Fruit fly (Drosophila melanogaster): ENCODE results near the gene Mpi.

Gene Mpi

dm6 chr3R:9767620-9768592 is 8.5 kb downstream of the Mpi start, which contains the start of gene Naa80 (continued):
- TF ChIP-seq zen2 (GFP tag; IDR thresholded peaks at IDR 0.05; ENCODE audit: partially characterized antibody) (no peak), tin (GFP tag; optimal IDR thresholded peaks at IDR 0.05) (peak; percentile 71), CG15514 (GFP tag; optimal IDR thresholded peaks at IDR 0.05) (peak; percentile 83), B-H1 (GFP tag; IDR thresholded peaks at IDR 0.05) (no peak), lola (GFP tag; optimal IDR thresholded peaks at IDR 0.05) (no peak), ham (GFP tag; IDR thresholded peaks at IDR 0.05) (no peak), ci (GFP tag; IDR thresholded peaks at IDR 0.05) (peak; percentile 85), CG4360 (GFP tag; IDR thresholded peaks at IDR 0.05) (0 out of 2 replicates have a peak, but pooled peaks have one; percentile 11), NFAT (GFP tag; IDR thresholded peaks at IDR 0.05) (peak; percentile 87), CG1832 (GFP tag; optimal IDR thresholded peaks at IDR 0.05) (no peak), CG16779 (GFP tag; IDR thresholded peaks at IDR 0.05) (peak; percentile 73; the same call in 1 of the 2 replicates), CG10543 (GFP tag; optimal IDR thresholded peaks at IDR 0.05) (peak; percentile 72), CG13624 (GFP tag; optimal IDR thresholded peaks at IDR 0.05) (peak; percentile 88), nerfin-1 (tag; optimal IDR thresholded peaks at IDR 0.05) (peak; percentile 21), CG8478 (optimal IDR thresholded peaks at IDR 0.05) (no peak), crc (GFP tag; optimal IDR thresholded peaks at IDR 0.05) (peak; percentile 22), eyg (GFP tag; optimal IDR thresholded peaks at IDR 0.05) (peak; percentile 59), lab (GFP tag; optimal IDR thresholded peaks at IDR 0.05) (peak; percentile 83), CG11247 (GFP tag; IDR thresholded peaks at IDR 0.05) (peak; percentile 79), Xrp1 (GFP tag; IDR thresholded peaks at IDR 0.05) (peak; percentile 59; the same call in 1 of the 2 replicates), az2 (GFP tag; optimal IDR thresholded peaks at IDR 0.05) (peak; percentile 44), wor (GFP tag; IDR thresholded peaks at IDR 0.05) (no peak), CoRest (tag; optimal IDR thresholded peaks at IDR 0.05) (peak; percentile 6), run (tag; optimal IDR thresholded peaks at IDR 0.05) (no peak), CG15696 (tag; optimal IDR thresholded peaks at IDR 0.05) (peak; percentile 53), odd (GFP tag; optimal IDR thresholded peaks at IDR 0.05) (no peak), slp2 (GFP tag; optimal IDR thresholded peaks at IDR 0.05) (peak; percentile 6), CG7928 (GFP tag; optimal IDR thresholded peaks at IDR 0.05) (peak; percentile 7), Optix (GFP tag; IDR thresholded peaks at IDR 0.05) (no peak), Hr78 (GFP tag; optimal IDR thresholded peaks at IDR 0.05) (no peak), CG17912 (GFP tag; optimal IDR thresholded peaks at IDR 0.05) (peak; percentile 82), CG12942 (GFP tag; optimal IDR thresholded peaks at IDR 0.05) (peak; percentile 69), cg (GFP tag; optimal IDR thresholded peaks at IDR 0.05) (peak; percentile 51), Mad (GFP tag; optimal IDR thresholded peaks at IDR 0.05) (peak; percentile 69), CG7786 (GFP tag; optimal IDR thresholded peaks at IDR 0.05) (peak; percentile 76), CG31365 (tag; optimal IDR thresholded peaks at IDR 0.05) (no peak), Drgx (GFP tag; IDR thresholded peaks at IDR 0.05) (peak; percentile 11; the same call in 1 of the 2 replicates), Dad (GFP tag; optimal IDR thresholded peaks at IDR 0.05) (peak; percentile 69), lov (optimal IDR thresholded peaks at IDR 0.05) (no peak), lov (GFP tag; IDR thresholded peaks at IDR 0.05) (peak; percentile 26; the same call in 1 of the 3 replicates), CG3163 (GFP tag; optimal IDR thresholded peaks at IDR 0.05) (peak; percentile 67), CG2199 (GFP tag; IDR thresholded peaks at IDR 0.05) (peak; percentile 15; the same call in 1 of the 3 replicates), vnd (GFP tag; IDR thresholded peaks at IDR 0.05; ENCODE audit: partially characterized antibody) (no peak), CG12236 (GFP tag; optimal IDR thresholded peaks at IDR 0.05) (no peak), CG8089 (GFP tag; optimal IDR thresholded peaks at IDR 0.05) (peak; percentile 16), yki (optimal IDR thresholded peaks at IDR 0.05) (no peak), Ssrp (tag; optimal IDR thresholded peaks at IDR 0.05) (peak; percentile 12), ATbp (GFP tag; optimal IDR thresholded peaks at IDR 0.05) (no peak), CG11696 (GFP tag; IDR thresholded peaks at IDR 0.05) (no peak)

Measured in whole organism, embryonic.